Fruit fly (Drosophila melanogaster): ENCODE data around the gene CG2444.

CG2444 gene

DNA sequence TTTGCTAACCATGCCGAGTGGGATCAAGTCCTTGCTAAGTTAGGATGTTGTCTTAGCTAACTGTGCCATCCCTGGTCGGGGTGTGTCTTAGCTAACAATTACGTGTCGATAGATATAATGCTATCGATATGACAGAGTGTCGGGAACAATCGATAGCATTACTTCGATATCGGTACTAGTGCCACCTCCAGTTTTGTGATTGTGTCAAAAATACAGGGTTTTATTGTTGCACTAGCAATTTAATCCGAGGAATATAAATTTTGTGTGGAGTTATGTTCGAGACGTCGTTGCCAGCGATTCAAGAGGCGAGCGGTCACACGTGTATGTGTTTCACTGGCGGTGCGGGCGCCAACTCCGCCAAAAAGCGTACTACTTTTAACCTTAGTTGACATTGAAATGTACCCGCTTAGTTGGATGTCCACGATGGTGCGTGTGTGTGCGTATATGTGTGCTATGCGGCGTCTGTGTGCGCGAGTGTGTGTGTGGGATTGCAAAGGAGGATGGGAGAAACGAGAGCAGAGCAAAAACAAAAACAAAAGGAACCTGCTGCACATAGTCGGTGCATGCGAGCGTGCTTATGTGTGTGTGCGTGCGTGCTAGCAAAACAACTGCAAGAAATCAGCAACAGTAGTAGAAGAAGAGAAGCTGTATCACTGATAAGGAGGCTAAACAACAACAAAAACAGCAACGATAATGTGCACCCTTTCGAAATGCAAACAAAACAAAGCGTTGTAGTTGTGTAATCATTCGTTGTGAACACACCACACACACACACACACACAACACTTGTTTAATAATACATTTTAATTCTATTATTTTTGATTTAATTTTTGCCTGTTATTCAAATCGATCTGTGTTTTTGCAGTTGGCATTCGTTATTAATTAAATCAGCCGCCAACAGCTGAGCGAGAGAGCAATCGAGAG, 9.9 kb downstream of the CG2444 start, which contains the start of gene PhKgamma (continued):
- no peak for TF ChIP-seq dl (GFP tag; optimal IDR thresholded peaks at IDR 0.05; ENCODE audit: insufficient read depth in 1 of 2, partially characterized antibody in 2 of 2)
- TF ChIP-seq fru (GFP tag; optimal IDR thresholded peaks at IDR 0.05) = peak; percentile 23
- TF ChIP-seq CG32264 (GFP tag; optimal IDR thresholded peaks at IDR 0.05) = no peak
- no peak for TF ChIP-seq Dfd (GFP tag; optimal IDR thresholded peaks at IDR 0.05)
- TF ChIP-seq HLH106 (tag; optimal IDR thresholded peaks at IDR 0.05) = peak; percentile 20
- TF ChIP-seq ey (GFP tag; optimal IDR thresholded peaks at IDR 0.05) = no peak
- no peak for TF ChIP-seq woc (GFP tag; optimal IDR thresholded peaks at IDR 0.05)
- no peak for TF ChIP-seq sv (GFP tag; optimal IDR thresholded peaks at IDR 0.05)
- no peak for TF ChIP-seq brk (GFP tag; optimal IDR thresholded peaks at IDR 0.05)

- no peak for TF ChIP-seq sv (GFP tag; optimal IDR thresholded peaks at IDR 0.05)
- TF ChIP-seq brk (GFP tag; optimal IDR thresholded peaks at IDR 0.05) = no peak
- no peak for TF ChIP-seq usp (GFP tag; optimal IDR thresholded peaks at IDR 0.05)
- no peak for TF ChIP-seq br (GFP tag; optimal IDR thresholded peaks at IDR 0.05)
- TF ChIP-seq Jra (GFP tag; optimal IDR thresholded peaks at IDR 0.05) = no peak
- no peak for TF ChIP-seq psq (GFP tag; optimal IDR thresholded peaks at IDR 0.05)
- no peak for TF ChIP-seq woc (GFP tag; optimal IDR thresholded peaks at IDR 0.05)
- no peak for TF ChIP-seq OdsH (GFP tag; optimal IDR thresholded peaks at IDR 0.05)
- no peak for TF ChIP-seq lola (GFP tag; optimal IDR thresholded peaks at IDR 0.05)
- TF ChIP-seq GATAd (GFP tag; optimal IDR thresholded peaks at IDR 0.05) = no peak
- no peak for TF ChIP-seq N (GFP tag; optimal IDR thresholded peaks at IDR 0.05)
- TF ChIP-seq pan (optimal IDR thresholded peaks at IDR 0.05) = no peak
- TF ChIP-seq Rel (GFP tag; optimal IDR thresholded peaks at IDR 0.05) = no peak
- no peak for TF ChIP-seq Rel (tag; optimal IDR thresholded peaks at IDR 0.05)
- no peak for TF ChIP-seq Abd-B (GFP tag; optimal IDR thresholded peaks at IDR 0.05)
- no peak for TF ChIP-seq Dif (GFP tag; optimal IDR thresholded peaks at IDR 0.05; ENCODE audit: partially characterized antibody)
- no peak for TF ChIP-seq rgr (GFP tag; optimal IDR thresholded peaks at IDR 0.05)
- TF ChIP-seq Myc (optimal IDR thresholded peaks at IDR 0.05) = no peak
These were observed 15.4 kb downstream of the CG2444 start for dm6 chrX:11689669-11690068.

DNA sequence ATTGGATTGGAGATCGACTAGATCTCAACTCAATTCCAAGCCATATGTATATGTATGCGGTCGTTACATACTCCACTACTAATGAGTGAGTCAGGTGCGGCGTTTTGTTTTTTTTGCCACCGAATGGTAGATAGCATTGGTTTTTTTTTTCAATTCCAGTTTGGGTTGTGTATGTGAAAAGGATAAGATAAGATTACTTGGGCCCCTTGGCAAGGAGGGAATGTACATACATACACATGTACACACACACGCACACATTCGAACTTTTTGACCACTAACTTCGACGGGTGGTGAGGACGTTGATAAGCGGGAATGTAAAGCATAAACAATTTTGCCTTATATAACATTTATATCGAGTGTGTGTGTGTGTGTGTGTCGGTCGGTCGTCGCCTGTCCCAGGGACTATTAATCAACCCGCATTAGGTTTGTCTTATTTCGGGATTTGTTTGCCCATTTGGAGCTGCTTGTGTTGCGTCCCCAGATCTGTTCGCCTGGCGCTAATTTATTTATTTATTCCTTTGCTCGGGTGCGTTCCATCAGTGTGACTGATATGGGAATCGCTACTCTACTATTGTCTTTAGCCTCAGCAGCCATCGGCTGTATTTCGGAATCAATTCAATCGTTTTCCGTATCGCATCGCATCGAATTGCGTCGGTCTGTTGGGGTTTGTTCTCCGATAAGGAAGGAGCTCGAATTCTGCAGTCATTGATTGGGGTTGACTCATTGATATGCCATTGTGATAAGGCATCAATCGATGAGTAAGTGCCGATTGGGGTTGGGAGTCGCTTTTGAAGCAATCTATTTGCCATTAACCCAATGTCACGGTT, 17.2 kb downstream of the CG2444 start:
- TF ChIP-seq Rel (GFP tag; optimal IDR thresholded peaks at IDR 0.05) = no peak
- peak; percentile 34 for TF ChIP-seq Rel (tag; optimal IDR thresholded peaks at IDR 0.05)
- no peak for TF ChIP-seq foxo (GFP tag; optimal IDR thresholded peaks at IDR 0.05)
- TF ChIP-seq fru (GFP tag; optimal IDR thresholded peaks at IDR 0.05) = no peak

DNA sequence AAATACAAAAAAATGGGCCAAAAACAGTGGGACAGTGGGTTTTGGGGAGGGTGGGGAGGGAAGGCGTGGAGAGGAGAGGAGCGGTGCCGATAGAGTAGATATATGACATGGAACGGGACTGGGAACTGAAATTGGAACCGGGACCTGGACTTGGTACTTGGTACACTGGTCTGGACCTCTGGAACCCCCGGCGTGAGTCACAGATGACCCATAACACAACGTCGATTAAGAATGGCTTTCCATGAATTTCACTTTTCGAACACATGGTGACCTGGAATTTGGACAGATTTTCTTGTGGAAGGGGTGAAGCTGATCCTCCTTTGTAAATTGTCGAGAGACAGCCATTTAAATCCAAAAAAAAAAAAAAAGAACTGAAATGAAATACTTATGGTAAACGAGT, 18.4 kb downstream of the CG2444 start:
- TF ChIP-seq rgr (GFP tag; optimal IDR thresholded peaks at IDR 0.05) (no peak), CG32264 (GFP tag; optimal IDR thresholded peaks at IDR 0.05) (no peak), brk (GFP tag; optimal IDR thresholded peaks at IDR 0.05) (no peak), dsf (GFP tag; optimal IDR thresholded peaks at IDR 0.05; ENCODE audit: borderline replicate concordance) (no peak), pan (optimal IDR thresholded peaks at IDR 0.05) (no peak), foxo (GFP tag; optimal IDR thresholded peaks at IDR 0.05) (no peak), ey (GFP tag; optimal IDR thresholded peaks at IDR 0.05) (no peak)

DNA sequence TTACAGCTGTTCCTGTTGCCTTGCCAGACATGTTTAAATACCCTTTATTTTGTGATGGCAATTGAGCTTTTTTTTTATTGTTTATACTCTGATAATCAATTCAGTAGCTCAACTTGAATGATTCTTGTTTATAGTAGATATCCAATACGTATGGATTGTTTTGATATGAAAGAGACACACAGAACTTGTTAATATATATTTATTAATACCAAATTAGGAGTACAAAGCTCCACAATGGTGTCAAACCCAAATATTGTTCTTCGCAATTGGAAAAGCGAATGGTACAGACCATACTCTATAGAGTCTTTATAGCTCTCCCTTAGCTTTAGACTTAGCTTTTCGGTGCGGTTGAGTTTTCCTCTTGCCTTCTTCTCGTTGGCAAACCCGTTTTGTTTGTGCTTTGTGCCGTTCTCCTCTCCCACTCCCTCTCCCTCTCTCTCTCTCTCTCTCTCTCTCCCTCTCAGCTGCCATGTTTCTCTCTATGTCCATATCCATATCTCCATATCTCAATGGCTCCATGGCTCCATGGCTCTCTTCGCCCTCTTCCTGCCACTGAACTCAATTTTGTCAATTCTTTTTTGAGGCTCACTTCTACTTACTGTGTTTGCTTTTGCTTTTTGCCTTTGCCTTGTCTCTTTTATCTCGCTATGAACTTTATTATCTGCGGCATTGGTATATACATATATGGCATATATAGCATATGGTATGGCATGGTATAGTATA, 19.0 kb downstream of the CG2444 start:
- TF ChIP-seq CG9705 (GFP tag; optimal IDR thresholded peaks at IDR 0.05) (no peak), tai (GFP tag; optimal IDR thresholded peaks at IDR 0.05) (no peak), Vsx2 (GFP tag; optimal IDR thresholded peaks at IDR 0.05; ENCODE audit: partially characterized antibody) (no peak), usp (GFP tag; optimal IDR thresholded peaks at IDR 0.05) (no peak), Rel (GFP tag; optimal IDR thresholded peaks at IDR 0.05) (no peak), Rel (tag; optimal IDR thresholded peaks at IDR 0.05) (no peak), sage (GFP tag; optimal IDR thresholded peaks at IDR 0.05) (peak; percentile 22), rgr (GFP tag; optimal IDR thresholded peaks at IDR 0.05) (peak; percentile 78), ey (GFP tag; optimal IDR thresholded peaks at IDR 0.05) (peak; percentile 70), GATAd (GFP tag; optimal IDR thresholded peaks at IDR 0.05) (no peak), Hr83 (GFP tag; optimal IDR thresholded peaks at IDR 0.05; ENCODE audit: poor library complexity, severe bottlenecking) (peak; percentile 64), Abd-B (GFP tag; optimal IDR thresholded peaks at IDR 0.05) (no peak), dl (GFP tag; optimal IDR thresholded peaks at IDR 0.05; ENCODE audit: insufficient read depth in 1 of 2, partially characterized antibody in 2 of 2) (peak; percentile 73 to 95), h (GFP tag; optimal IDR thresholded peaks at IDR 0.05) (peak; percentile 87), OdsH (GFP tag; optimal IDR thresholded peaks at IDR 0.05) (peak; percentile 82), Jra (GFP tag; optimal IDR thresholded peaks at IDR 0.05) (peak; percentile 15), foxo (GFP tag; optimal IDR thresholded peaks at IDR 0.05) (peak in 1 of 2 experiments; percentile 86), Sp1 (GFP tag; optimal IDR thresholded peaks at IDR 0.05) (peak; percentile 83), lola (GFP tag; optimal IDR thresholded peaks at IDR 0.05) (no peak), N (GFP tag; optimal IDR thresholded peaks at IDR 0.05) (no peak), pan (optimal IDR thresholded peaks at IDR 0.05) (no peak), dmrt93B (GFP tag; optimal IDR thresholded peaks at IDR 0.05) (peak; percentile 77), dsf (GFP tag; optimal IDR thresholded peaks at IDR 0.05; ENCODE audit: borderline replicate concordance) (no peak), br (GFP tag; optimal IDR thresholded peaks at IDR 0.05) (peak; percentile 76), psq (GFP tag; optimal IDR thresholded peaks at IDR 0.05) (peak; percentile 93), fru (GFP tag; optimal IDR thresholded peaks at IDR 0.05) (peak; percentile 82)

Measured in whole organism, wandering third instar larva.